Worm (Caenorhabditis elegans) whole organism, young adult: ENCODE data around the gene clec-73.

Experiments
- mxl-1 ChIP-seq: sonication (generic microtip); optimal IDR thresholded peaks from 2 replicates; lab custom pipeline; 2016; ENCODE audit warnings: missing genetic modification characterization, missing compliant biosample characterization
- unc-62 ChIP-seq: fragments of 150-350 bp; optimal IDR thresholded peaks from 2 replicates; lab custom pipeline; 2014; ENCODE audit warnings: missing biosample characterization, missing genetic modification reagents, missing genetic modification characterization

- TF ChIP-seq unc-62 (GFP tag; lab: Kevin White, UChicago) (no peak), mxl-1 (tag; lab: Kevin White, UChicago) (no peak)
Measured at ce11 chrIV:3912598-3912997, 43.4 kb downstream of the clec-73 start, which contains the start of gene F56D6.20.
